Worm (Caenorhabditis elegans) whole organism, L2 larva: ENCODE data around the gene col-181.

Source experiments
- ama-1 ChIP-seq: fragments of 150-350 bp; optimal IDR thresholded peaks from 2 replicates; lab custom pipeline; 2018; ENCODE audit warnings: inconsistent platforms
- ceh-16 ChIP-seq: fragments of 150-350 bp; optimal IDR thresholded peaks from 2 replicates; lab custom pipeline; 2014; ENCODE audit warnings: missing biosample characterization, missing genetic modification characterization
- elt-1 ChIP-seq: fragments of 150-350 bp; optimal IDR thresholded peaks from 2 replicates; lab custom pipeline; 2014; ENCODE audit warnings: missing biosample characterization, missing genetic modification characterization
- fos-1 ChIP-seq: fragments of 150-350 bp; optimal IDR thresholded peaks from 2 replicates; lab custom pipeline; 2014; ENCODE audit warnings: missing biosample characterization, missing genetic modification characterization
- lin-11 ChIP-seq: fragments of 150-350 bp; sonication (generic microtip); optimal IDR thresholded peaks from 2 replicates; lab custom pipeline; 2014; ENCODE audit warnings: missing biosample characterization, missing genetic modification characterization, inconsistent platforms, mixed read lengths
- nhr-10 ChIP-seq: sonication (generic microtip); optimal IDR thresholded peaks from 2 replicates; lab custom pipeline; 2017; ENCODE audit warnings: missing biosample characterization, missing genetic modification characterization
- nhr-12 ChIP-seq: fragments of 150-350 bp; optimal IDR thresholded peaks from 2 replicates; lab custom pipeline; 2014; ENCODE audit warnings: missing biosample characterization, missing genetic modification characterization
- nhr-23 ChIP-seq: fragments of 150-350 bp; optimal IDR thresholded peaks from 2 replicates; lab custom pipeline; 2014; ENCODE audit warnings: missing biosample characterization, missing genetic modification reagents, missing genetic modification characterization
- nhr-25 ChIP-seq: fragments of 150-350 bp; sonication (generic microtip); optimal IDR thresholded peaks from 3 replicates; lab custom pipeline; 2014; ENCODE audit warnings: missing biosample characterization, missing genetic modification characterization
- nhr-6 ChIP-seq: fragments of 150-350 bp; optimal IDR thresholded peaks from 2 replicates; lab custom pipeline; 2014; ENCODE audit warnings: missing biosample characterization, missing genetic modification characterization
- peb-1 ChIP-seq: fragments of 150-350 bp; optimal IDR thresholded peaks from 2 replicates; lab custom pipeline; 2014; ENCODE audit warnings: missing biosample characterization, missing genetic modification characterization
- unc-55 ChIP-seq: fragments of 150-350 bp; sonication (generic microtip); optimal IDR thresholded peaks from 3 replicates; lab custom pipeline; 2014; ENCODE audit warnings: missing biosample characterization, missing genetic modification reagents, missing genetic modification characterization
- zag-1 ChIP-seq: fragments of 150-350 bp; optimal IDR thresholded peaks from 2 replicates; lab custom pipeline; 2014; ENCODE audit warnings: missing biosample characterization, missing genetic modification characterization

The col-181 gene

DNA sequence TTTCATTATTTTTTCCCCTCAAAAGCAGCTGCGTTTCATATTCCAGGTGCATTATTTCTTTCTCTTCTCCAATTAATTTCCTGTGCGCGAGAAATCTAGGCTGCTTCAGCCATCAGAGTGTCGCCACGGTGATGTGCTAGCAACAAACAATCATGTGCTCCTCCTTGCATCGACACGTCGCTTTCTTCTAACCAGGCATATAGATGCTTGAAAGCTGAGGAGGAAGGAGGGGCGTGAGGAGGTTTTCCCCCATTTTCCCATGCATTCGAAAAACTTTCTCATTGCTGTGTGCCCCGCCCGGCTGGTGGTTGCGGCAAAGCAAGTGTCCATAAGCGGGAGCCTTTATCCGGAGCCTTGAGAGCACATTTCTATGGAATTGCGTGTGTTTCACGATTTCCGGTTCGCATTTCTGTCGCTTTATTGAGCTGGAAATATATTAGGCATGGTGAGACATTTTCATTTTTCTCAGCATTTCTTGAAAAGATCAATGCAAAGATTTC lies 45.0 kb downstream of the col-181 start, which contains the start of gene znf-474:
znf-474 (plus strand) TSS at position 287 of the 500 bp plus-strand sequence.
- no peak for TF ChIP-seq nhr-23 (tag; lab: Kevin White, UChicago)
- no peak for TF ChIP-seq ama-1 (lab: Kevin White, UChicago)
- peak; percentile 15 for TF ChIP-seq lin-11 (tag; lab: Kevin White, UChicago)
- TF ChIP-seq nhr-10 (tag; lab: Kevin White, UChicago), result no peak
- no peak for TF ChIP-seq zag-1 (tag; lab: Kevin White, UChicago)
- no peak for TF ChIP-seq nhr-12 (tag; lab: Kevin White, UChicago)
- TF ChIP-seq, all 48 proteins: peak for 1

DNA sequence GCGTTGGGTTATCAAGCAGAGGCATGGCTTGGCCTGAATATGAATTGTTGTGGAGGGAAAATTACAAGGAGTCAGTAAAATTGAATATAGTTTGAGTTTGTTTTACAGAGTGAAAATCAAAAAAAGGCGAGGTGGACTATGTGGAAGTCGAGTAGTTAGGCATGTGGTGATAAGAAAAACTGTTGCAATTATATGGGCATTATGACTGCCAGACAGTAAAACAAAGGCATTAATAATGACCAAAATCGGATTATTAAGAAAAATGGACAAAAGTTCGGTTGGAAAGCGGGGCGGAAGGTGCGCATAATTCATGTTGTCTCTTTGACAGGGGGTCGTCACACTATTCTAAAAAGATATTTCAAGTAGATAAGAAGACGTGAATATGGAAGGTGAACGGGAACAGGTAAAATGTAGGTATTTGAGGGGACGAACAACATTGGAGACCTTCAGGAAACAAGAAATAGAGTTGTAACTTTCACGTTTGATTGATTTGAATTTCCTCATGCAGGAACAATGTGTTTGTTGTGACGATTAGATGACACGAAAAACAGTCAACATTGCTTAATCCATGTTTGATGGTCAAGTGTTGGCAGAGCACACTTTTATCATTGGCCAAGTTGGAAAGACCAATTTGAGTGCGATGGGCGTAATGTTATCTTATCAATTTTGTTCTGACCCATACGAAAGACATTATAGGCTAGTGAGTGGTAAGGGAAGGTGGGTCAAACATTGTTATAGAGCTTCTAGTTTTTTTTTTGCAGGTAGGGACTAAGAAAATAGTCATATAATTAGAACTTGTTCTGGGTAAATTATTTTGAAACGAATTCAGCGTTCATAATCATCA lies 49.5 kb downstream of the col-181 start, which contains the start of gene mfsd-11:
mfsd-11 (minus strand) TSS at position 51 of the 844 bp plus-strand sequence.
- TF ChIP-seq fos-1 (tag; lab: Kevin White, UChicago) (peak; percentile 36), ceh-16 (peak; percentile 81), elt-1 (tag; lab: Kevin White, UChicago) (no peak), unc-55 (GFP tag; lab: Kevin White, UChicago) (no peak), nhr-6 (no peak), peb-1 (no peak), nhr-25 (no peak), zag-1 (tag; lab: Kevin White, UChicago) (no peak)
